Fruit fly (Drosophila melanogaster): ENCODE results near the gene Nedd8.

The Nedd8 gene

dm6 chr2L:18987078-18987895 is 35.6 kb upstream of the Nedd8 start, which contains the start of the genes Swip-1 and EMC5 (continued):
- TF ChIP-seq az2 (GFP tag; optimal IDR thresholded peaks at IDR 0.05) = peak; percentile 56
- TF ChIP-seq CG5245 (GFP tag; optimal IDR thresholded peaks at IDR 0.05) = peak; percentile 19
- 0 out of 3 replicates have a peak, but pooled peaks have one; percentile 25 for TF ChIP-seq C15 (GFP tag; IDR thresholded peaks at IDR 0.05)
- TF ChIP-seq fd102C (GFP tag; optimal IDR thresholded peaks at IDR 0.05) = no peak
- peak; percentile 68 for TF ChIP-seq Dek (tag; optimal IDR thresholded peaks at IDR 0.05)
- TF ChIP-seq salm (tag; optimal IDR thresholded peaks at IDR 0.05) = no peak
- TF ChIP-seq Sry-δ (GFP tag; optimal IDR thresholded peaks at IDR 0.05) = peak; percentile 68
- no peak for TF ChIP-seq CG11093 (GFP tag; IDR thresholded peaks at IDR 0.05)
- TF ChIP-seq CG4404 (GFP tag; IDR thresholded peaks at IDR 0.05) = peak; percentile 36; the same call in 1 of the 2 replicates
- no peak for TF ChIP-seq CG6854 (GFP tag; optimal IDR thresholded peaks at IDR 0.05)
- no peak for TF ChIP-seq Dad (GFP tag; optimal IDR thresholded peaks at IDR 0.05)
- TF ChIP-seq CG10431 (GFP tag; optimal IDR thresholded peaks at IDR 0.05) = peak; percentile 58
- TF ChIP-seq nerfin-1 (tag; optimal IDR thresholded peaks at IDR 0.05) = peak; percentile 42
- TF ChIP-seq sc (optimal IDR thresholded peaks at IDR 0.05) = no peak
- TF ChIP-seq sc (GFP tag; optimal IDR thresholded peaks at IDR 0.05) = peak; percentile 7
- peak; percentile 60 for TF ChIP-seq CG9817 (tag; optimal IDR thresholded peaks at IDR 0.05)
- TF ChIP-seq CG7786 (GFP tag; optimal IDR thresholded peaks at IDR 0.05) = no peak
- peak; percentile 56; the same call in 1 of the 2 replicates for TF ChIP-seq tna (GFP tag; IDR thresholded peaks at IDR 0.05; ENCODE audit: partially characterized antibody)
- TF ChIP-seq CG18619 (GFP tag; optimal IDR thresholded peaks at IDR 0.05) = peak; percentile 52
- TF ChIP-seq Poxn (GFP tag; IDR thresholded peaks at IDR 0.05) = 0 out of 2 replicates have a peak, but pooled peaks have one; percentile 10
- peak; percentile 87 for TF ChIP-seq CG12391 (tag; optimal IDR thresholded peaks at IDR 0.05)
- no peak for TF ChIP-seq peb (GFP tag; IDR thresholded peaks at IDR 0.05)
- TF ChIP-seq Fer1 (GFP tag; optimal IDR thresholded peaks at IDR 0.05) = peak; percentile 17
- no peak for TF ChIP-seq slp2 (GFP tag; optimal IDR thresholded peaks at IDR 0.05)
- TF ChIP-seq CG43689 (GFP tag; IDR thresholded peaks at IDR 0.05) = no peak
- no peak for TF ChIP-seq CG1832 (GFP tag; optimal IDR thresholded peaks at IDR 0.05)
- TF ChIP-seq gfzf (GFP tag; optimal IDR thresholded peaks at IDR 0.05) = peak; percentile 76
- TF ChIP-seq MBD-R2 (GFP tag; IDR thresholded peaks at IDR 0.05) = peak; percentile 81
- TF ChIP-seq Meics (GFP tag; optimal IDR thresholded peaks at IDR 0.05) = peak; percentile 60
- TF ChIP-seq CG1602 (GFP tag; optimal IDR thresholded peaks at IDR 0.05) = peak; percentile 30
- TF ChIP-seq CG12659 (GFP tag; optimal IDR thresholded peaks at IDR 0.05) = peak; percentile 82
- peak; percentile 73 for TF ChIP-seq CG14014 (GFP tag; IDR thresholded peaks at IDR 0.05)
- TF ChIP-seq CG10979 (tag; optimal IDR thresholded peaks at IDR 0.05) = peak; percentile 56
- peak; percentile 60; the same call in 1 of the 2 replicates for TF ChIP-seq sisA (GFP tag; IDR thresholded peaks at IDR 0.05)
- TF ChIP-seq kay (GFP tag; optimal IDR thresholded peaks at IDR 0.05) = peak; percentile 16
- TF ChIP-seq danr (GFP tag; IDR thresholded peaks at IDR 0.05) = no peak
- TF ChIP-seq CG12219 (GFP tag; optimal IDR thresholded peaks at IDR 0.05) = peak; percentile 11
- TF ChIP-seq Dbx (GFP tag; IDR thresholded peaks at IDR 0.05) = peak; percentile 69
- TF ChIP-seq gem (tag; optimal IDR thresholded peaks at IDR 0.05) = peak; percentile 84
- peak; percentile 52 for TF ChIP-seq dmrt99B (tag; optimal IDR thresholded peaks at IDR 0.05)
- TF ChIP-seq HmgZ (tag; optimal IDR thresholded peaks at IDR 0.05) = peak; percentile 28
- TF ChIP-seq disco-r (GFP tag; optimal IDR thresholded peaks at IDR 0.05) = no peak
- peak; percentile 19 for TF ChIP-seq CG6254 (GFP tag; optimal IDR thresholded peaks at IDR 0.05)
- TF ChIP-seq scrt (GFP tag; optimal IDR thresholded peaks at IDR 0.05) = peak; percentile 33
- TF ChIP-seq ham (GFP tag; IDR thresholded peaks at IDR 0.05) = no peak
- TF ChIP-seq phol (tag; optimal IDR thresholded peaks at IDR 0.05) = peak; percentile 84
- peak in 1 of 2 experiments; percentile 54 for TF ChIP-seq bsh (GFP tag; optimal IDR thresholded peaks at IDR 0.05)
- peak; percentile 33 for TF ChIP-seq CG7928 (GFP tag; optimal IDR thresholded peaks at IDR 0.05)
- TF ChIP-seq CG14050 (GFP tag; IDR thresholded peaks at IDR 0.05) = no peak

All from whole organism, embryonic.